Fruit fly (Drosophila melanogaster) whole organism, embryonic: ENCODE results near the gene sdk.
A peak's percentile ranks its signal among the peaks of the same experiment; 100 is the strongest.

Experiments used
- Ada2b ChIP-seq: fragments of 200-800 bp; sonication (Bioruptor generic); IDR thresholded peaks from 2 replicates; pipeline ENCODE4 v1.3.6; 2022; ENCODE audit warnings: missing biosample characterization, missing genetic modification characterization
- B-H1 ChIP-seq: fragments of 200-800 bp; sonication (Bioruptor generic); IDR thresholded peaks from 3 replicates; pipeline ENCODE4 v1.3.6; 2022; ENCODE audit warnings: missing biosample characterization, missing genetic modification characterization
- CG11723 ChIP-seq: fragments of 200-800 bp; sonication (Bioruptor generic); optimal IDR thresholded peaks from 2 replicates; lab custom pipeline; 2017; ENCODE audit warnings: missing biosample characterization, mild to moderate bottlenecking, missing genetic modification characterization
- CG12659 ChIP-seq: fragments of 200-800 bp; sonication (Bioruptor generic); optimal IDR thresholded peaks from 3 replicates; lab custom pipeline; 2017; ENCODE audit warnings: mild to moderate bottlenecking, missing biosample characterization, missing genetic modification reagents, missing genetic modification characterization
- CG13296 ChIP-seq: fragments of 200-800 bp; sonication (Bioruptor generic); optimal IDR thresholded peaks from 3 replicates; lab custom pipeline; 2018; ENCODE audit warnings: missing biosample characterization, mild to moderate bottlenecking, missing genetic modification characterization
- CG13624 ChIP-seq: fragments of 200-800 bp; sonication (Bioruptor generic); optimal IDR thresholded peaks from 2 replicates; lab custom pipeline; 2016; ENCODE audit warnings: missing biosample characterization, missing genetic modification characterization
- CG14050 ChIP-seq: fragments of 200-800 bp; sonication (Bioruptor generic); IDR thresholded peaks from 3 replicates; pipeline ENCODE4 v1.3.6; 2022; ENCODE audit warnings: missing biosample characterization, missing genetic modification characterization
- CG1602 ChIP-seq: fragments of 200-800 bp; sonication (Bioruptor generic); optimal IDR thresholded peaks from 3 replicates; lab custom pipeline; 2016; ENCODE audit warnings: missing biosample characterization, missing genetic modification characterization
- CG18764 ChIP-seq: fragments of 200-800 bp; sonication (Bioruptor generic); optimal IDR thresholded peaks from 3 replicates; lab custom pipeline; 2016; ENCODE audit warnings: missing biosample characterization, missing genetic modification characterization
- CG2120 ChIP-seq: fragments of 200-800 bp; sonication (Bioruptor generic); optimal IDR thresholded peaks from 3 replicates; lab custom pipeline; 2016; ENCODE audit warnings: missing biosample characterization, missing genetic modification characterization
- CG2889 ChIP-seq: fragments of 200-800 bp; sonication (Bioruptor generic); IDR thresholded peaks from 3 replicates; pipeline ENCODE4 v1.3.6; 2022; ENCODE audit warnings: missing biosample characterization, missing genetic modification characterization
- CG31388 ChIP-seq: fragments of 200-800 bp; sonication (Bioruptor generic); optimal IDR thresholded peaks from 2 replicates; lab custom pipeline; 2016; ENCODE audit warnings: missing biosample characterization, missing genetic modification characterization
- CG32532 ChIP-seq: fragments of 200-800 bp; sonication (Bioruptor generic); IDR thresholded peaks from 2 replicates; pipeline ENCODE4 v1.3.6; 2022; ENCODE audit warnings: missing biosample characterization, missing genetic modification characterization
- CG32767 ChIP-seq: fragments of 200-800 bp; sonication (Bioruptor generic); IDR thresholded peaks from 2 replicates; pipeline ENCODE4 v1.3.6; 2022; ENCODE audit warnings: missing biosample characterization, missing genetic modification characterization
- CG3281 ChIP-seq: fragments of 200-800 bp; sonication (Bioruptor generic); optimal IDR thresholded peaks from 3 replicates; lab custom pipeline; 2017; ENCODE audit warnings: missing biosample characterization, mild to moderate bottlenecking, missing genetic modification characterization
- CG4707 ChIP-seq: fragments of 200-800 bp; sonication (Bioruptor generic); optimal IDR thresholded peaks from 2 replicates; lab custom pipeline; 2018; ENCODE audit warnings: missing biosample characterization, mild to moderate bottlenecking, missing genetic modification characterization, moderate library complexity
- CG4854 ChIP-seq: fragments of 200-800 bp; sonication (Bioruptor generic); optimal IDR thresholded peaks from 2 replicates; lab custom pipeline; 2016; ENCODE audit warnings: missing biosample characterization, missing genetic modification characterization, inconsistent platforms
- CG6854 ChIP-seq: fragments of 200-800 bp; sonication (Bioruptor generic); optimal IDR thresholded peaks from 3 replicates; lab custom pipeline; 2017; ENCODE audit warnings: missing biosample characterization, mild to moderate bottlenecking, missing genetic modification characterization
- CG8765 ChIP-seq: fragments of 200-800 bp; sonication (Bioruptor generic); IDR thresholded peaks from 2 replicates; pipeline ENCODE4 v1.3.6; 2022; ENCODE audit warnings: missing biosample characterization, missing genetic modification characterization
- CG9437 ChIP-seq: fragments of 200-800 bp; sonication (Bioruptor generic); optimal IDR thresholded peaks from 2 replicates; lab custom pipeline; 2018; ENCODE audit warnings: missing biosample characterization, mild to moderate bottlenecking, missing genetic modification characterization
- CHES-1-like ChIP-seq: fragments of 200-800 bp; sonication (Bioruptor generic); optimal IDR thresholded peaks from 2 replicates; lab custom pipeline; 2016; ENCODE audit warnings: missing biosample characterization, missing genetic modification characterization
- Dll ChIP-seq: fragments of 200-800 bp; sonication (Bioruptor generic); IDR thresholded peaks from 4 replicates; pipeline ENCODE4 v1.3.6; 2022; ENCODE audit warnings: missing biosample characterization, missing genetic modification characterization; ENCODE audit not compliant: partially characterized antibody
- ERR ChIP-seq: fragments of 200-800 bp; sonication (Bioruptor generic); optimal IDR thresholded peaks from 2 replicates; lab custom pipeline; 2016; ENCODE audit warnings: missing biosample characterization, missing genetic modification characterization
- H2.0 ChIP-seq: fragments of 200-800 bp; sonication (Bioruptor generic); IDR thresholded peaks from 2 replicates; pipeline ENCODE4 v1.3.6; 2022; ENCODE audit warnings: missing biosample characterization, missing genetic modification characterization
- Lim3 ChIP-seq: fragments of 200-800 bp; sonication (Bioruptor generic); IDR thresholded peaks from 2 replicates; pipeline ENCODE4 v1.3.6; 2022; ENCODE audit warnings: missing biosample characterization, missing genetic modification characterization
- MTF-1 ChIP-seq: fragments of 200-800 bp; sonication (Bioruptor generic); optimal IDR thresholded peaks from 2 replicates; lab custom pipeline; 2018; ENCODE audit warnings: missing biosample characterization, mild to moderate bottlenecking, missing genetic modification characterization, borderline replicate concordance
- Oaz ChIP-seq: fragments of 200-800 bp; sonication (Bioruptor generic); IDR thresholded peaks from 2 replicates; pipeline ENCODE4 v1.3.6; 2022; ENCODE audit warnings: missing biosample characterization, missing genetic modification characterization
- Optix ChIP-seq: fragments of 200-800 bp; sonication (Bioruptor generic); IDR thresholded peaks from 3 replicates; pipeline ENCODE4 v1.3.6; 2022; ENCODE audit warnings: missing biosample characterization, missing genetic modification characterization
- PHDP ChIP-seq: fragments of 200-800 bp; sonication (Bioruptor generic); optimal IDR thresholded peaks from 3 replicates; lab custom pipeline; 2018; ENCODE audit warnings: missing biosample characterization, mild to moderate bottlenecking, missing genetic modification characterization, moderate library complexity
- Taf1 ChIP-seq: fragments of 200-800 bp; sonication (Bioruptor generic); IDR thresholded peaks from 2 replicates; pipeline ENCODE4 v1.3.6; 2022; ENCODE audit warnings: missing biosample characterization, missing genetic modification characterization
- Tbp ChIP-seq: fragments of >200 bp; optimal IDR thresholded peaks from 2 replicates; lab custom pipeline; 2018; ENCODE audit warnings: missing biosample characterization, missing genetic modification characterization
- al ChIP-seq: fragments of 200-800 bp; sonication (Bioruptor generic); IDR thresholded peaks from 2 replicates; pipeline ENCODE4 v1.3.6; 2022; ENCODE audit warnings: missing biosample characterization, missing genetic modification characterization
- amos ChIP-seq: fragments of 200-800 bp; sonication (Bioruptor generic); IDR thresholded peaks from 2 replicates; pipeline ENCODE4 v1.3.6; 2022; ENCODE audit warnings: missing biosample characterization, missing genetic modification characterization; ENCODE audit not compliant: partially characterized antibody
- aop ChIP-seq: fragments of 200-800 bp; sonication (Bioruptor generic); IDR thresholded peaks from 2 replicates; pipeline ENCODE4 v1.3.6; 2022; ENCODE audit warnings: missing biosample characterization, missing genetic modification characterization
- az2 ChIP-seq: fragments of 200-800 bp; sonication (Bioruptor generic); optimal IDR thresholded peaks from 3 replicates; lab custom pipeline; 2016; ENCODE audit warnings: missing biosample characterization, missing genetic modification characterization
- cad ChIP-seq: fragments of >200 bp; optimal IDR thresholded peaks from 2 replicates; lab custom pipeline; 2017; ENCODE audit warnings: missing biosample characterization, missing genetic modification characterization
- corto ChIP-seq: fragments of 200-800 bp; sonication (Bioruptor generic); optimal IDR thresholded peaks from 2 replicates; lab custom pipeline; 2016; ENCODE audit warnings: missing biosample characterization, mild to moderate bottlenecking, missing genetic modification characterization, moderate library complexity
- crp ChIP-seq, 2 experiments: fragments of 200-800 bp; sonication (Bioruptor generic); optimal IDR thresholded peaks; 2 replicates in 1 of 2; 3 replicates in 1 of 2; lab custom pipeline; 2017; ENCODE audit warnings: missing biosample characterization in 2 of 2, missing genetic modification characterization in 2 of 2, mild to moderate bottlenecking in 1 of 2, moderate library complexity in 1 of 2
- exex ChIP-seq: fragments of 200-800 bp; sonication (Bioruptor generic); optimal IDR thresholded peaks from 4 replicates; lab custom pipeline; 2018; ENCODE audit warnings: missing biosample characterization, mild to moderate bottlenecking, missing genetic modification characterization, moderate library complexity
- gce ChIP-seq: fragments of 200-800 bp; sonication (Bioruptor generic); IDR thresholded peaks from 3 replicates; pipeline ENCODE4 v1.3.6; 2022; ENCODE audit warnings: missing biosample characterization, missing genetic modification characterization
- gt ChIP-seq: fragments of 200-800 bp; sonication (Bioruptor generic); IDR thresholded peaks from 2 replicates; pipeline ENCODE4 v1.3.6; 2022; ENCODE audit warnings: missing biosample characterization, missing genetic modification characterization
- her ChIP-seq: fragments of 200-800 bp; sonication (Bioruptor generic); optimal IDR thresholded peaks from 2 replicates; lab custom pipeline; 2016; ENCODE audit warnings: missing biosample characterization, missing genetic modification characterization
- jigr1 ChIP-seq: fragments of 200-800 bp; sonication (Bioruptor generic); IDR thresholded peaks from 3 replicates; pipeline ENCODE4 v1.3.6; 2022; ENCODE audit warnings: missing biosample characterization, missing genetic modification characterization
- luna ChIP-seq: fragments of 200-800 bp; sonication (Bioruptor generic); optimal IDR thresholded peaks from 2 replicates; lab custom pipeline; 2016; ENCODE audit warnings: missing biosample characterization, missing genetic modification characterization
- prd ChIP-seq, 3 experiments: fragments of >200 bp in 2 of 3; fragments of 200-800 bp in 1 of 3; sonication (Bioruptor generic) in 1 of 3; optimal IDR thresholded peaks in 2 of 3; IDR thresholded peaks in 1 of 3; 2 replicates in 2 of 3; 3 replicates in 1 of 3; pipeline versions ENCODE4 v1.3.6 to Lab custom; 2017 to 2022; ENCODE audit warnings: missing biosample characterization in 1 of 3, missing genetic modification characterization in 1 of 3
- sim ChIP-seq: fragments of 200-800 bp; sonication (Bioruptor generic); IDR thresholded peaks from 2 replicates; pipeline ENCODE4 v1.3.6; 2022; ENCODE audit warnings: missing biosample characterization, missing genetic modification characterization
- slou ChIP-seq: fragments of 200-800 bp; sonication (Bioruptor generic); optimal IDR thresholded peaks from 3 replicates; lab custom pipeline; 2016; ENCODE audit warnings: missing biosample characterization, missing genetic modification characterization
- twi ChIP-seq: fragments of 200-800 bp; optimal IDR thresholded peaks from 2 replicates; lab custom pipeline; 2019; ENCODE audit warnings: missing biosample characterization, mild to moderate bottlenecking, missing genetic modification characterization, moderate library complexity
- unpg ChIP-seq: fragments of 200-800 bp; sonication (Bioruptor generic); optimal IDR thresholded peaks from 3 replicates; lab custom pipeline; 2018; ENCODE audit warnings: missing biosample characterization, mild to moderate bottlenecking, missing genetic modification characterization, moderate library complexity
- yki ChIP-seq: fragments of >200 bp; optimal IDR thresholded peaks from 3 replicates; lab custom pipeline; 2018

The sdk gene

dm6 chrX:765039-765508, 78.4 kb downstream of the sdk start, which contains the start of gene RpL22 (continued):
- TF ChIP-seq CG9437, result peak; percentile 65
- peak; percentile 58; the same call in 1 of the 2 replicates for TF ChIP-seq CG32767
- TF ChIP-seq H2.0, result peak; percentile 69
- TF ChIP-seq CG32532 (GFP tag; lab: Robert Waterston, UW), result peak; percentile 91
- TF ChIP-seq twi, result peak; percentile 42
- peak; percentile 96 for TF ChIP-seq CG12659
- TF ChIP-seq CG2120 (GFP tag; lab: Kevin White, UChicago), result peak; percentile 74
- TF ChIP-seq CG3281 (GFP tag; lab: Kevin White, UChicago), result peak; percentile 86
- peak; percentile 56 for TF ChIP-seq amos (GFP tag; lab: Robert Waterston, UW)
- TF ChIP-seq MTF-1 (GFP tag; lab: Kevin White, UChicago), result peak; percentile 93
- peak; percentile 82 for TF ChIP-seq CG4854
- TF ChIP-seq CG8765 (GFP tag; lab: Robert Waterston, UW), result peak; percentile 47; the same call in 1 of the 2 replicates
- no peak for TF ChIP-seq aop (GFP tag; lab: Robert Waterston, UW)
- TF ChIP-seq Optix, result peak; percentile 79; the same call in 2 of the 3 replicates
- peak; percentile 87 for TF ChIP-seq CG18764 (GFP tag; lab: Kevin White, UChicago)
- peak; percentile 58; the same call in 1 of the 2 replicates for TF ChIP-seq Ada2b (GFP tag; lab: Robert Waterston, UW)
- TF ChIP-seq sim, result peak; percentile 77
- peak; percentile 67 for TF ChIP-seq B-H1 (GFP tag; lab: Robert Waterston, UW)
- TF ChIP-seq Taf1, result peak; percentile 46; the same call in 1 of the 2 replicates
- peak; percentile 75 for TF ChIP-seq al (GFP tag; lab: Robert Waterston, UW)
- TF ChIP-seq her, result peak; percentile 94
- TF ChIP-seq Lim3 (GFP tag; lab: Robert Waterston, UW), result no peak
- 0 out of 4 replicates have a peak, but pooled peaks have one; percentile 20 for TF ChIP-seq Dll (GFP tag; lab: Robert Waterston, UW)
- peak; percentile 88 for TF ChIP-seq CG13296
- TF ChIP-seq CG4707, result peak; percentile 83
- TF ChIP-seq Oaz, result peak; percentile 62
- TF ChIP-seq ERR (GFP tag; lab: Kevin White, UChicago), result peak; percentile 74
- TF ChIP-seq CG13624 (GFP tag; lab: Kevin White, UChicago), result peak; percentile 98
- peak; percentile 52 for TF ChIP-seq exex (tag; lab: Kevin White, UChicago)
- peak; percentile 77 for TF ChIP-seq CG14050 (GFP tag; lab: Robert Waterston, UW)
- TF ChIP-seq unpg (GFP tag; lab: Kevin White, UChicago), result peak; percentile 79
- peak; percentile 63; the same call in 1 of the 2 replicates for TF ChIP-seq gt
- TF ChIP-seq Tbp, result peak; percentile 16
- TF ChIP-seq prd (optimal IDR thresholded peaks at IDR 0.05; lab: Kevin White, UChicago), result no peak
- TF ChIP-seq prd (GFP tag; IDR thresholded peaks at IDR 0.05; lab: Robert Waterston, UW), result peak; percentile 55; the same call in 1 of the 3 replicates
- peak; percentile 92 for TF ChIP-seq CHES-1-like
- TF ChIP-seq CG1602 (GFP tag; lab: Kevin White, UChicago), result peak; percentile 44
- TF ChIP-seq CG11723 (GFP tag; lab: Kevin White, UChicago), result peak; percentile 80
- no peak for TF ChIP-seq yki (lab: Kevin White, UChicago)
- TF ChIP-seq jigr1 (GFP tag; lab: Robert Waterston, UW), result peak; percentile 56; the same call in 1 of the 3 replicates
- TF ChIP-seq az2 (GFP tag; lab: Kevin White, UChicago), result peak; percentile 44
- peak; percentile 86 for TF ChIP-seq slou
- peak; percentile 38 for TF ChIP-seq CG31388 (GFP tag; lab: Kevin White, UChicago)
- TF ChIP-seq luna, result peak; percentile 85
- TF ChIP-seq PHDP (tag; lab: Kevin White, UChicago), result peak; percentile 80
- TF ChIP-seq cad (GFP tag; lab: Kevin White, UChicago), result no peak
- peak; percentile 86 for TF ChIP-seq CG6854 (GFP tag; lab: Kevin White, UChicago)
- TF ChIP-seq gce (GFP tag; lab: Robert Waterston, UW), result peak; percentile 90
- peak in 1 of 2 experiments; percentile 67 for TF ChIP-seq crp (GFP tag; optimal IDR thresholded peaks at IDR 0.05; lab: Kevin White, UChicago)
- TF ChIP-seq corto, result no peak
- TF ChIP-seq CG2889, result peak; percentile 54; the same call in 1 of the 3 replicates
